Fruit fly (Drosophila melanogaster) whole organism: ENCODE measurements around the gene CG14212.

Source experiments
- CG8478 ChIP-seq: fragments of >200 bp; optimal IDR thresholded peaks from 2 replicates; lab custom pipeline; 2018; ENCODE audit warnings: inconsistent platforms
- pan ChIP-seq: fragments of >200 bp; optimal IDR thresholded peaks from 2 replicates; lab custom pipeline; 2017
- psq ChIP-seq: fragments of >200 bp; optimal IDR thresholded peaks from 2 replicates; lab custom pipeline; 2017
- usp ChIP-seq: fragments of >200 bp; optimal IDR thresholded peaks from 2 replicates; lab custom pipeline; 2017; ENCODE audit warnings: missing biosample characterization, missing genetic modification characterization, mixed read lengths

DNA sequence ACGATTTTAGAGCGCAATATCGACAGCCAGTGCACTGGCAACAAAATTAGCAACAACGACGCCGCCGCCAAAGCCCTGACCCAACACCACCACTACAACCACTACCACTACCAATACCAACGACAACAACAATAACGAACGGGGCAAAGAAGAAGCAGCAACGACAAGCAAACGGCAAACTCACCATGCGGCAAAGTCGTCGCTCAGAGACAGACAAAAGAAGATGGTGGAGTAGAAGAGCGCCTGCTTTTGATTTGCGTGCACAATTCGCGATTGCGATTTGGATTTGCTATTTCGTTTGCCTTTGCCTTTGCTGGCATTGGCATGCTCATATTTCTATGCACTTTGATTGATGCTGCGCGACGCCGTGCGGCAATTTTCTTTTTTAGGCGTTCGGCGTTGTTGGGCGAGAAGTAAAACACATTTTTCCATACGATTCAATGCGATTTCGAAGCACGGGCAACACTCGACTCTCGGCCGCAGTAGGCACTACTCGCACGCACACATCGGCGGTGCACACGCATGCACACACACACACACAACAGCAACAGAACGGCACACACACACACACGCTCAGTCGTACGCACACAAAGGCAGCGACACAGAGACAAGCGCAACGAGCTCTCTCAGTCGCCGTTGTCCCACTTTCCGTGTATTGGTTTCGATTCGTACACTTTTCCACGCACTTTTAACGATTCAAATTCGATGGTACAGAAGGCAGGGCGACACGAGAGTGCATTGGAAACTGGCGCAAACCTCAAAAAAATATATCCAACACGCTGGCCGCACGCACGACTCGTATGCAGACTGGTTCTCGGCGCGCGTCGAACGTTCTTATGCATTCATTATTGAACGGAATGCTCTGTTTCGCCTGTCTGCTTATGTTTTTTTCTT, 12.2 kb downstream of the CG14212 start:
- TF ChIP-seq usp (GFP tag; lab: Kevin White, UChicago), result no peak
- TF ChIP-seq CG8478 (lab: Kevin White, UChicago), result peak; percentile 73
- TF ChIP-seq pan (lab: Kevin White, UChicago), result no peak
- no peak for TF ChIP-seq psq (lab: Kevin White, UChicago)
